Fruit fly (Drosophila melanogaster) whole organism, embryonic: ENCODE measurements around the gene CG5346.
A peak's percentile ranks its signal among the peaks of the same experiment; 100 is the strongest.

Experiments used
- Adf1 ChIP-seq: fragments of 200-800 bp; sonication (Bioruptor generic); IDR thresholded peaks from 2 replicates; pipeline ENCODE4 v1.3.6; 2022; ENCODE audit warnings: missing biosample characterization, missing genetic modification characterization
- Asciz ChIP-seq: fragments of 200-800 bp; sonication (Bioruptor generic); optimal IDR thresholded peaks from 2 replicates; lab custom pipeline; 2017; ENCODE audit warnings: missing biosample characterization, mild to moderate bottlenecking, missing genetic modification characterization, missing genetic modification reagents
- CG10431 ChIP-seq: fragments of 200-800 bp; sonication (Bioruptor generic); optimal IDR thresholded peaks from 3 replicates; lab custom pipeline; 2018; ENCODE audit warnings: missing biosample characterization, mild to moderate bottlenecking, missing genetic modification characterization
- CG12391 ChIP-seq: fragments of 200-800 bp; sonication (Bioruptor generic); optimal IDR thresholded peaks from 3 replicates; lab custom pipeline; 2018; ENCODE audit warnings: missing biosample characterization, mild to moderate bottlenecking, missing genetic modification characterization, moderate library complexity
- CG13123 ChIP-seq: fragments of 200-800 bp; sonication (Bioruptor generic); optimal IDR thresholded peaks from 2 replicates; lab custom pipeline; 2016; ENCODE audit warnings: missing biosample characterization, missing genetic modification characterization
- CG14441 ChIP-seq: fragments of 200-800 bp; sonication (Bioruptor generic); IDR thresholded peaks from 2 replicates; pipeline ENCODE4 v1.3.6; 2022; ENCODE audit warnings: missing biosample characterization, missing genetic modification characterization
- CG1529 ChIP-seq: fragments of 200-800 bp; sonication (Bioruptor generic); optimal IDR thresholded peaks from 3 replicates; lab custom pipeline; 2018; ENCODE audit warnings: missing biosample characterization, missing genetic modification characterization
- CG15514 ChIP-seq: fragments of 200-800 bp; sonication (Bioruptor generic); optimal IDR thresholded peaks from 3 replicates; lab custom pipeline; 2017; ENCODE audit warnings: missing biosample characterization, missing genetic modification characterization, mild to moderate bottlenecking, moderate library complexity, missing genetic modification reagents
- CG15601 ChIP-seq: fragments of 200-800 bp; sonication (Bioruptor generic); optimal IDR thresholded peaks from 3 replicates; lab custom pipeline; 2019; ENCODE audit warnings: missing biosample characterization, mild to moderate bottlenecking, missing genetic modification characterization, moderate library complexity
- CG17612 ChIP-seq: fragments of 200-800 bp; sonication (Bioruptor generic); IDR thresholded peaks from 2 replicates; pipeline ENCODE4 v1.3.6; 2022; ENCODE audit warnings: missing biosample characterization, missing genetic modification characterization
- CG2202 ChIP-seq: fragments of 200-800 bp; sonication (Bioruptor generic); optimal IDR thresholded peaks from 2 replicates; lab custom pipeline; 2018; ENCODE audit warnings: missing biosample characterization, mild to moderate bottlenecking, missing genetic modification characterization
- CG2678 ChIP-seq: fragments of 200-800 bp; sonication (Bioruptor generic); optimal IDR thresholded peaks from 3 replicates; lab custom pipeline; 2019; ENCODE audit warnings: missing biosample characterization, mild to moderate bottlenecking, missing genetic modification characterization, moderate library complexity
- CG31365 ChIP-seq: fragments of 200-800 bp; sonication (Bioruptor generic); optimal IDR thresholded peaks from 2 replicates; lab custom pipeline; 2018; ENCODE audit warnings: missing biosample characterization, mild to moderate bottlenecking, missing genetic modification characterization
- CG32532 ChIP-seq: fragments of 200-800 bp; sonication (Bioruptor generic); IDR thresholded peaks from 2 replicates; pipeline ENCODE4 v1.3.6; 2022; ENCODE audit warnings: missing biosample characterization, missing genetic modification characterization
- CG3726 ChIP-seq: fragments of 200-800 bp; sonication (Bioruptor generic); IDR thresholded peaks from 3 replicates; pipeline ENCODE4, ENCODE4 v1.3.6; 2022; ENCODE audit warnings: missing biosample characterization, missing genetic modification characterization
- CG4404 ChIP-seq: fragments of 200-800 bp; sonication (Bioruptor generic); IDR thresholded peaks from 2 replicates; pipeline ENCODE4 v1.3.6; 2022; ENCODE audit warnings: missing biosample characterization, missing genetic modification characterization
- CG4424 ChIP-seq: fragments of 200-800 bp; sonication (Bioruptor generic); optimal IDR thresholded peaks from 3 replicates; lab custom pipeline; 2016; ENCODE audit warnings: missing biosample characterization, missing genetic modification characterization
- CG4730 ChIP-seq: fragments of 200-800 bp; sonication (Bioruptor generic); IDR thresholded peaks from 2 replicates; pipeline ENCODE4 v1.3.6; 2022; ENCODE audit warnings: missing biosample characterization, missing genetic modification characterization
- CG5245 ChIP-seq: fragments of 200-800 bp; sonication (Bioruptor generic); optimal IDR thresholded peaks from 3 replicates; lab custom pipeline; 2016; ENCODE audit warnings: missing biosample characterization, missing genetic modification characterization
- CG7372 ChIP-seq: fragments of 200-800 bp; sonication (Bioruptor generic); IDR thresholded peaks from 2 replicates; pipeline ENCODE4 v1.3.6; 2022; ENCODE audit warnings: missing biosample characterization, missing genetic modification characterization
- CHES-1-like ChIP-seq: fragments of 200-800 bp; sonication (Bioruptor generic); optimal IDR thresholded peaks from 2 replicates; lab custom pipeline; 2016; ENCODE audit warnings: missing biosample characterization, missing genetic modification characterization
- CoRest ChIP-seq: fragments of 200-800 bp; sonication (Bioruptor generic); optimal IDR thresholded peaks from 3 replicates; lab custom pipeline; 2018; ENCODE audit warnings: missing biosample characterization, mild to moderate bottlenecking, missing genetic modification characterization, moderate library complexity
- D ChIP-seq, 2 experiments: fragments of 200-800 bp in 1 of 2; fragments of >200 bp in 1 of 2; sonication (Bioruptor generic) in 1 of 2; optimal IDR thresholded peaks; 2 replicates in 1 of 2; 3 replicates in 1 of 2; lab custom pipeline; 2017; ENCODE audit warnings: mild to moderate bottlenecking in 1 of 2, missing biosample characterization in 1 of 2, missing genetic modification characterization in 1 of 2, missing genetic modification reagents in 1 of 2
- Dref ChIP-seq: fragments of 200-800 bp; sonication (Bioruptor generic); IDR thresholded peaks from 2 replicates; pipeline ENCODE4 v1.3.6; 2022; ENCODE audit warnings: missing biosample characterization, missing genetic modification characterization
- Hey ChIP-seq: fragments of 200-800 bp; sonication (Bioruptor generic); optimal IDR thresholded peaks from 3 replicates; lab custom pipeline; 2018; ENCODE audit warnings: missing biosample characterization, mild to moderate bottlenecking, missing genetic modification characterization
- Hmr ChIP-seq: fragments of 200-800 bp; sonication (Bioruptor generic); optimal IDR thresholded peaks from 3 replicates; lab custom pipeline; 2017; ENCODE audit warnings: mild to moderate bottlenecking, missing biosample characterization, missing genetic modification reagents, missing genetic modification characterization
- Lim3 ChIP-seq: fragments of 200-800 bp; sonication (Bioruptor generic); IDR thresholded peaks from 2 replicates; pipeline ENCODE4 v1.3.6; 2022; ENCODE audit warnings: missing biosample characterization, missing genetic modification characterization
- MBD-R2 ChIP-seq: fragments of 200-800 bp; sonication (Bioruptor generic); IDR thresholded peaks from 2 replicates; pipeline ENCODE4 v1.3.6; 2022; ENCODE audit warnings: missing biosample characterization, missing genetic modification characterization
- Med ChIP-seq: fragments of 200-800 bp; sonication (Bioruptor generic); peaks from one replicate; lab custom pipeline; 2016; ENCODE audit warnings: missing biosample characterization, missing genetic modification characterization, mild to moderate bottlenecking, inconsistent platforms, moderate library complexity
- Mes4 ChIP-seq: fragments of 200-800 bp; sonication (Bioruptor generic); optimal IDR thresholded peaks from 2 replicates; lab custom pipeline; 2016; ENCODE audit warnings: missing biosample characterization, missing genetic modification characterization
- Vsx1 ChIP-seq: fragments of 200-800 bp; sonication (Bioruptor generic); optimal IDR thresholded peaks from 2 replicates; lab custom pipeline; 2017; ENCODE audit warnings: missing biosample characterization, mild to moderate bottlenecking, missing genetic modification characterization, missing genetic modification reagents
- ash1 ChIP-seq: fragments of 200-800 bp; sonication (Bioruptor generic); optimal IDR thresholded peaks from 2 replicates; lab custom pipeline; 2018; ENCODE audit warnings: missing biosample characterization, mild to moderate bottlenecking, missing genetic modification characterization
- cad ChIP-seq: fragments of >200 bp; optimal IDR thresholded peaks from 2 replicates; lab custom pipeline; 2017; ENCODE audit warnings: missing biosample characterization, missing genetic modification characterization
- cato ChIP-seq: fragments of 200-800 bp; sonication (Bioruptor generic); optimal IDR thresholded peaks from 2 replicates; lab custom pipeline; 2016; ENCODE audit warnings: missing biosample characterization, missing genetic modification characterization, borderline replicate concordance
- chinmo ChIP-seq: fragments of 200-800 bp; sonication (Bioruptor generic); IDR thresholded peaks from 4 replicates; pipeline ENCODE4 v1.3.6; 2022; ENCODE audit warnings: missing biosample characterization, missing genetic modification characterization; ENCODE audit not compliant: partially characterized antibody
- fd3F ChIP-seq: fragments of 200-800 bp; sonication (Bioruptor generic); optimal IDR thresholded peaks from 2 replicates; lab custom pipeline; 2018; ENCODE audit warnings: missing biosample characterization, mild to moderate bottlenecking, missing genetic modification characterization, moderate library complexity
- fru ChIP-seq: fragments of >200 bp; optimal IDR thresholded peaks from 2 replicates; lab custom pipeline; 2017
- ftz-f1 ChIP-seq: fragments of 200-800 bp; sonication (Bioruptor generic); optimal IDR thresholded peaks from 2 replicates; lab custom pipeline; 2016; ENCODE audit warnings: missing biosample characterization, missing genetic modification characterization
- gfzf ChIP-seq: fragments of 200-800 bp; sonication (Bioruptor generic); optimal IDR thresholded peaks from 2 replicates; lab custom pipeline; 2016; ENCODE audit warnings: missing biosample characterization, mild to moderate bottlenecking, missing genetic modification characterization, moderate library complexity
- kni ChIP-seq: fragments of 200-800 bp; sonication (Bioruptor generic); optimal IDR thresholded peaks from 3 replicates; lab custom pipeline; 2017; ENCODE audit warnings: mild to moderate bottlenecking, missing biosample characterization, missing genetic modification reagents, missing genetic modification characterization
- odd ChIP-seq: fragments of 200-800 bp; sonication (Bioruptor generic); optimal IDR thresholded peaks from 2 replicates; lab custom pipeline; 2017; ENCODE audit warnings: missing biosample characterization, mild to moderate bottlenecking, missing genetic modification characterization
- p53 ChIP-seq: fragments of 200-800 bp; sonication (Bioruptor generic); optimal IDR thresholded peaks from 2 replicates; lab custom pipeline; 2016; ENCODE audit warnings: missing biosample characterization, missing genetic modification characterization
- phol ChIP-seq: fragments of 200-800 bp; sonication (Bioruptor generic); optimal IDR thresholded peaks from 3 replicates; lab custom pipeline; 2018; ENCODE audit warnings: missing biosample characterization, mild to moderate bottlenecking, missing genetic modification characterization, moderate library complexity
- psq ChIP-seq: fragments of 200-800 bp; sonication (Bioruptor generic); optimal IDR thresholded peaks from 2 replicates; lab custom pipeline; 2017; ENCODE audit warnings: missing biosample characterization, missing genetic modification characterization
- ro ChIP-seq: fragments of 200-800 bp; sonication (Bioruptor generic); IDR thresholded peaks from 2 replicates; pipeline ENCODE4 v1.3.6; 2022; ENCODE audit warnings: missing biosample characterization, missing genetic modification characterization
- scrt ChIP-seq: fragments of 200-800 bp; sonication (Bioruptor generic); optimal IDR thresholded peaks from 2 replicates; lab custom pipeline; 2018; ENCODE audit warnings: missing biosample characterization, mild to moderate bottlenecking, missing genetic modification characterization, moderate library complexity
- sd ChIP-seq: fragments of 200-800 bp; sonication (Bioruptor generic); optimal IDR thresholded peaks from 3 replicates; lab custom pipeline; 2018; ENCODE audit warnings: missing biosample characterization, mild to moderate bottlenecking, missing genetic modification characterization, moderate library complexity
- seq ChIP-seq: fragments of 200-800 bp; sonication (Bioruptor generic); IDR thresholded peaks from 2 replicates; pipeline ENCODE4 v1.3.6; 2022; ENCODE audit warnings: missing biosample characterization, missing genetic modification characterization
- sisA ChIP-seq: fragments of 200-800 bp; sonication (Bioruptor generic); IDR thresholded peaks from 2 replicates; pipeline ENCODE4 v1.3.6; 2022; ENCODE audit warnings: missing biosample characterization, missing genetic modification characterization
- stwl ChIP-seq: fragments of 200-800 bp; sonication (Bioruptor generic); optimal IDR thresholded peaks from 3 replicates; lab custom pipeline; 2018; ENCODE audit warnings: missing biosample characterization, mild to moderate bottlenecking, missing genetic modification characterization, moderate library complexity
- tap ChIP-seq: fragments of 200-800 bp; optimal IDR thresholded peaks from 3 replicates; lab custom pipeline; 2019; ENCODE audit warnings: missing biosample characterization, mild to moderate bottlenecking, missing genetic modification characterization, moderate library complexity
- ttk ChIP-seq: fragments of 200-800 bp; sonication (Bioruptor generic); IDR thresholded peaks from 2 replicates; pipeline ENCODE4 v2.1.2; 2022; ENCODE audit warnings: missing biosample characterization, missing genetic modification characterization

Gene CG5346

dm6 chr3R:22573590-22573989 lies 45.1 kb upstream of the CG5346 start (continued):
- TF ChIP-seq Vsx1 (GFP tag; lab: Kevin White, UChicago) (peak; percentile 14), CG17612 (GFP tag; lab: Robert Waterston, UW) (no peak), phol (tag; lab: Kevin White, UChicago) (no peak), CG14441 (GFP tag; lab: Robert Waterston, UW) (no peak), cato (GFP tag; lab: Kevin White, UChicago) (no peak), odd (GFP tag; lab: Kevin White, UChicago) (peak; percentile 8), CG4404 (GFP tag; lab: Robert Waterston, UW) (no peak), CG12391 (tag; lab: Kevin White, UChicago) (no peak), CG2202 (tag; lab: Kevin White, UChicago) (peak; percentile 5), seq (GFP tag; lab: Robert Waterston, UW) (no peak; the same call in 1 of the 2 replicates), CG4730 (no peak), scrt (no peak), CG1529 (GFP tag; lab: Kevin White, UChicago) (peak; percentile 34), tap (tag; lab: Kevin White, UChicago) (no peak), Lim3 (GFP tag; lab: Robert Waterston, UW) (no peak), Asciz (GFP tag; lab: Kevin White, UChicago) (peak; percentile 56), MBD-R2 (GFP tag; lab: Robert Waterston, UW) (no peak), CG13123 (GFP tag; lab: Kevin White, UChicago) (no peak), fd3F (GFP tag; lab: Kevin White, UChicago) (peak; percentile 17), Mes4 (GFP tag; lab: Kevin White, UChicago) (no peak), ftz-f1 (no peak), CG7372 (GFP tag; lab: Robert Waterston, UW) (no peak), CHES-1-like (GFP tag; lab: Kevin White, UChicago) (no peak), CG15601 (tag; lab: Kevin White, UChicago) (peak; percentile 47), Hey (tag; lab: Kevin White, UChicago) (no peak), ash1 (GFP tag; lab: Kevin White, UChicago) (no peak), D (optimal IDR thresholded peaks at IDR 0.05; lab: Kevin White, UChicago) (no peak), D (GFP tag; optimal IDR thresholded peaks at IDR 0.05; lab: Kevin White, UChicago) (no peak), Hmr (peak; percentile 27), kni (GFP tag; lab: Kevin White, UChicago) (peak; percentile 56), CG2678 (peak; percentile 44), ro (GFP tag; lab: Robert Waterston, UW) (no peak), fru (lab: Kevin White, UChicago) (no peak), Med (peak; percentile 75), p53 (GFP tag; lab: Kevin White, UChicago) (no peak), psq (GFP tag; lab: Kevin White, UChicago) (no peak), Dref (no peak), ttk (GFP tag; lab: Robert Waterston, UW) (no peak), CG15514 (GFP tag; lab: Kevin White, UChicago) (peak; percentile 17), cad (GFP tag; lab: Kevin White, UChicago) (no peak)
- TF ChIP-seq, all 482 proteins: peak for 56

dm6 chr3R:22569888-22570287 lies 41.4 kb upstream of the CG5346 start, which contains the start of gene CG33110:
Gene CG33110, plus strand, starts transcription at chr3R:22570188.
- TF ChIP-seq CoRest (tag; lab: Kevin White, UChicago) (no peak), chinmo (GFP tag; lab: Robert Waterston, UW) (peak; percentile 90; the same call in 3 of the 4 replicates), CG31365 (tag; lab: Kevin White, UChicago) (no peak), Lim3 (GFP tag; lab: Robert Waterston, UW) (no peak), stwl (tag; lab: Kevin White, UChicago) (no peak), CG32532 (no peak), sd (tag; lab: Kevin White, UChicago) (peak; percentile 27), gfzf (no peak), CG3726 (no peak), CG5245 (GFP tag; lab: Kevin White, UChicago) (no peak), sisA (no peak), CG4424 (GFP tag; lab: Kevin White, UChicago) (no peak), Adf1 (GFP tag; lab: Robert Waterston, UW) (peak; percentile 64), CG10431 (no peak)
